Worm (Caenorhabditis elegans) whole organism, mixed stage, embryonic: Measurements from ENCODE around the gene F55A11.8.

Source experiments
- drap-1 ChIP-seq: fragments of 200-800 bp; sonication (Bioruptor generic); optimal IDR thresholded peaks from 3 replicates; lab custom pipeline; 2018; ENCODE audit warnings: mild to moderate bottlenecking, missing genetic modification characterization, missing compliant biosample characterization
- ham-2 ChIP-seq: fragments of 200-800 bp; sonication (Bioruptor generic); optimal IDR thresholded peaks from 2 replicates; lab custom pipeline; 2018; ENCODE audit warnings: mild to moderate bottlenecking, missing genetic modification characterization, missing compliant biosample characterization
- lin-13 ChIP-seq: fragments of 150-350 bp; optimal IDR thresholded peaks from 2 replicates; lab custom pipeline; 2014; ENCODE audit warnings: missing biosample characterization, missing genetic modification characterization
- mep-1 ChIP-seq: fragments of 150-350 bp; optimal IDR thresholded peaks from 2 replicates; lab custom pipeline; 2017; ENCODE audit warnings: missing biosample characterization, missing genetic modification reagents, missing genetic modification characterization, inconsistent platforms
- nhr-12 ChIP-seq: fragments of 150-350 bp; optimal IDR thresholded peaks from 2 replicates; lab custom pipeline; 2014; ENCODE audit warnings: missing biosample characterization, missing genetic modification characterization
- snpc-4 ChIP-seq: fragments of 150-350 bp; optimal IDR thresholded peaks from 2 replicates; lab custom pipeline; 2014; ENCODE audit warnings: missing biosample characterization, missing genetic modification characterization
- sptf-1 ChIP-seq: sonication (generic microtip); optimal IDR thresholded peaks from 2 replicates; lab custom pipeline; 2017; ENCODE audit warnings: mild to moderate bottlenecking, missing genetic modification characterization, moderate library complexity, missing compliant biosample characterization

DNA sequence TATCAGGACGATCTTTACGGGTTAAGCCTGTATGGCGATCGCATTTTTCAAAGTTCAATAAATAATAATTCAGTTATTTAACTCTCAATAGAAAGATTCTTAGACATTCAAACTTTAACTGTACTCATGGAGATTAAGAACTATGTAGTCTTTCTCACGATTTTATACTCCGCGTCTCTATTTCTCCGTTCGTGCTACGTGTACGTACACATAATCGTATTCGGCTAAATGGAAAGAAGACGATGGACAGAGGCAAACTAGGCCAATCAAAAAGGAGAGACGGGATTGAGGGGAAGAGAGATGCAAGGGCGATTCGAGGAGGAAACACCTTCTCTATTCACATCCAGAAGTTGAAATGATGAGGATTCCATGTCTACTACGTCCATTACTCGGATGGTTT lies 14.6 kb upstream of the F55A11.8 start, which contains the start of gene bus-18:
- TF ChIP-seq mep-1 (no peak), sptf-1 (tag; lab: Kevin White, UChicago) (no peak), lin-13 (tag; lab: Kevin White, UChicago) (no peak), snpc-4 (no peak), ham-2 (GFP tag; lab: Kevin White, UChicago) (no peak), drap-1 (GFP tag; lab: Kevin White, UChicago) (no peak), nhr-12 (no peak)
